Worm (Caenorhabditis elegans): ENCODE results near the gene dhrs-4.

dhrs-4 gene

DNA sequence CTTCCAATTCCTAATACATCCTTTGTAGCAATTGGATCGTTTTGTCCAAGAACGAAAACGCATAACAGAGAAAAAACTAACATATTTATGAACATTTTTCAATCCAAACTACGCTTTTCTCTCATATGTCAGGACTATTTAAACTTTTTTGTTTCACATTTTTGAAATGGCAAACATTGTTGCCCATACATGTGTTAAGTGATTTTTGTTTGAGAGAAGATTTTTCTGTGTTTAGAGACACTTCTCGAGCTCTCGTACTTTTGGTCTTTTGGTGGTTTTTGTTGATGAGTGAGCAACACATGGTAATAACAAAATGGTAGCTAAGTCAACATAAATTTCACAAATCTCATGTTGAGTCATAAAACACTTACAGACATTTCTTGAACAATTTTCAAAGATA lies 17.3 kb upstream of the dhrs-4 start, which contains the start of gene ttr-28:
Gene ttr-28 (minus strand): TSS at position 101 of the 400 bp plus-strand sequence.
- TF ChIP-seq unc-62 (GFP tag; optimal IDR thresholded peaks at IDR 0.05 in 1 of 2): peak in 1 of 2 experiments; percentile 79
- no peak for TF ChIP-seq unc-62 (tag; optimal IDR thresholded peaks at IDR 0.05)
- TF ChIP-seq mxl-3 (GFP tag; optimal IDR thresholded peaks at IDR 0.05): no peak
- no peak for TF ChIP-seq rbr-2 (tag; optimal IDR thresholded peaks at IDR 0.05)
- no peak for TF ChIP-seq snpc-1.2 (GFP tag; IDR thresholded peaks at IDR 0.05)
- no peak for TF ChIP-seq pha-4 (GFP tag; IDR thresholded peaks at IDR 0.05)
- TF ChIP-seq pha-4 (tag; optimal IDR thresholded peaks at IDR 0.05): no peak
- TF ChIP-seq tra-1 (GFP tag; IDR thresholded peaks at IDR 0.05): no peak
- no peak for TF ChIP-seq Y75B8A.6 (GFP tag; IDR thresholded peaks at IDR 0.05)
- TF ChIP-seq dve-1 (tag; optimal IDR thresholded peaks at IDR 0.05; ENCODE audit: insufficient read depth): no peak

DNA sequence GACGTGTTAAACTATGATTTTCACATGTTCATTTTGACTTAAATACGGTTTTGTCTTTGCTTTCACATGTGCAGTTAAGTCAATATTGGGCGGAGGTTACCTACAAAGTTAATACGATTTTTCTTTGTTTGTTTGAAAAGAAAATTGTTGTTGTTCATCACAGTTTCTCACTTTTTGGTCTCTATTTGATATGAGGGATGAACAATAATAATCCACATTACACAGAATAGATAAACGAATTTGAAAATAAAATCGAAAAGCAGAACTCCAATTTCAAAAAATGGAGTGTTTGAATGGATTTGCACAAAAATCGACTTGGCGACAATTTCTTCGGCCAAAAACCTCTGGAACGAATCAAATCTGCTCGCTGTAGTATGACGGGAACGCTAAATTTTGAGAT lies 15.7 kb upstream of the dhrs-4 start, which contains the start of gene ttr-29:
Gene ttr-29 (minus strand): TSS at position 101 of the 400 bp plus-strand sequence.
- TF ChIP-seq unc-62 (GFP tag; optimal IDR thresholded peaks at IDR 0.05 in 1 of 2): peak in 1 of 2 experiments; percentile 18
- no peak for TF ChIP-seq unc-62 (tag; optimal IDR thresholded peaks at IDR 0.05)
- TF ChIP-seq Y75B8A.6 (GFP tag; IDR thresholded peaks at IDR 0.05): no peak

DNA sequence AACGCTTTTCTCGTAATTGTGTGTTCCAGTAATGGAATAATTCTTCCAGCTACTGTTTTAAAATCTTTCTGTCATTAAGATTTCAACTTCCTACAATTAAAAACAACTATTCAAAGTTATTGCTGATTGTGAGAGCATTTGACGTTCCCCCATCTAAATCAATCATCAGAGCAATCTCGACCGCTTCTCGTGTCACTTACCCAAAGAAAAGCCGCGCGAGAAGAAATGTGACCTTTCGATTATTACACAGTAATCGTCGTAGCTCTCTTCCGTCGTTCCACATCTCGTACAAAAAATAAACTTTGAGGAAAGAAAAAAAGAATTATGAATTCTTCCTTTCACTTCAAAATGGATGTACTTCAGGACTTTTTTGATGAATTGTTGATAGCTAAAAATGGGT lies 15.0 kb upstream of the dhrs-4 start:
- no peak for TF ChIP-seq lsy-2 (tag; optimal IDR thresholded peaks at IDR 0.05)
- no peak for TF ChIP-seq egl-27 (tag; optimal IDR thresholded peaks at IDR 0.05)
- TF ChIP-seq unc-39 (tag; optimal IDR thresholded peaks at IDR 0.05): no peak
- TF ChIP-seq nhr-102 (tag; optimal IDR thresholded peaks at IDR 0.05): no peak
- no peak for TF ChIP-seq lin-38 (GFP tag; IDR thresholded peaks at IDR 0.05)
- TF ChIP-seq egl-43 (GFP tag; IDR thresholded peaks at IDR 0.05): no peak
- no peak for TF ChIP-seq dve-1 (tag; optimal IDR thresholded peaks at IDR 0.05; ENCODE audit: insufficient read depth)
- TF ChIP-seq mxl-3 (GFP tag; optimal IDR thresholded peaks at IDR 0.05): no peak
- TF ChIP-seq F26F4.8 (GFP tag; conservative IDR thresholded peaks at IDR 0.05): no peak
- no peak for TF ChIP-seq ces-1 (GFP tag; optimal IDR thresholded peaks at IDR 0.05)
- TF ChIP-seq Y105C5A.15 (GFP tag; IDR thresholded peaks at IDR 0.05): no peak
- TF ChIP-seq aly-2 (tag; optimal IDR thresholded peaks at IDR 0.05): no peak
- no peak for TF ChIP-seq daf-19 (GFP tag; conservative IDR thresholded peaks at IDR 0.05)
- TF ChIP-seq snpc-1.2 (GFP tag; IDR thresholded peaks at IDR 0.05): no peak
- no peak for TF ChIP-seq snpc-4 (tag; optimal IDR thresholded peaks at IDR 0.05)
- TF ChIP-seq madf-5 (GFP tag; IDR thresholded peaks at IDR 0.05): no peak
- TF ChIP-seq sdz-12 (GFP tag; optimal IDR thresholded peaks at IDR 0.05): no peak
- no peak for TF ChIP-seq daf-12 (tag; optimal IDR thresholded peaks at IDR 0.05)
- TF ChIP-seq lin-1 (GFP tag; IDR thresholded peaks at IDR 0.05): no peak

DNA sequence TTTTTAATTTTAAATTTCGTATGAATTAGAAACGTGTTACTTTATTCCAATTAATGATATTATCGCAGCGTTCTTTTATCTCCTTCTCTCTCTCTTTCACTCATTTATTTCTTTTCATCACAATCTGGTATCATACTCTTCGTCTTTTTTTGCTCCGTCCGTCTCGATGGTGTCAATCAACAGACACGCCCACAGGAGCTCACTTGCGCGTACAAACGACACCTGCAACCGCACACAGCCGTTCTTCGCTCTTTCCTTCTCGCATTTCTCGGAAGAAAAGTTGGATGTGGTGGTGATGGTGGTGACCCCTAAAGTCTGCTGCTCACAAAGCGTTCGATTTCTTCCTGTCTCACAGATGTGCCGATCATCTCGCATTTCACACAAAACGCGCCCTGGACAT lies 13.8 kb upstream of the dhrs-4 start:
- TF ChIP-seq lin-15B (tag; optimal IDR thresholded peaks at IDR 0.05) (no peak), spr-1 (tag; optimal IDR thresholded peaks at IDR 0.05) (no peak), snpc-4 (tag; optimal IDR thresholded peaks at IDR 0.05) (no peak), ceh-28 (tag; optimal IDR thresholded peaks at IDR 0.05) (no peak), nhr-111 (GFP tag; optimal IDR thresholded peaks at IDR 0.05) (no peak), saeg-2 (GFP tag; IDR thresholded peaks at IDR 0.05) (peak; percentile 70; the same call in 1 of the 2 replicates), dmd-6 (GFP tag; IDR thresholded peaks at IDR 0.05) (peak; percentile 80), aha-1 (tag) (peak; percentile 65), madf-5 (GFP tag; IDR thresholded peaks at IDR 0.05) (no peak), skn-1 (tag; optimal IDR thresholded peaks at IDR 0.05) (no peak), nhr-6 (tag; optimal IDR thresholded peaks at IDR 0.05) (no peak), hmg-1.1 (GFP tag; IDR thresholded peaks at IDR 0.05) (0 out of 2 replicates have a peak, but pooled peaks have one; percentile 19), cey-2 (tag; optimal IDR thresholded peaks at IDR 0.05; ENCODE audit: borderline replicate concordance, insufficient read depth) (no peak), ztf-11 (tag; optimal IDR thresholded peaks at IDR 0.05) (no peak), unc-62 (GFP tag; optimal IDR thresholded peaks at IDR 0.05 in 1 of 2) (no peak), unc-62 (tag; optimal IDR thresholded peaks at IDR 0.05) (no peak), Y48G9A.11 (GFP tag; IDR thresholded peaks at IDR 0.05) (no peak), tra-1 (GFP tag; IDR thresholded peaks at IDR 0.05) (no peak), ama-1 (optimal IDR thresholded peaks at IDR 0.05) (no peak), lsy-2 (tag; optimal IDR thresholded peaks at IDR 0.05) (no peak), snpc-1.2 (GFP tag; IDR thresholded peaks at IDR 0.05) (no peak), F37D6.2 (tag; optimal IDR thresholded peaks at IDR 0.05) (no peak), D1046.2 (GFP tag; IDR thresholded peaks at IDR 0.05) (no peak), ceh-82 (tag; optimal IDR thresholded peaks at IDR 0.05) (no peak), zag-1 (tag; optimal IDR thresholded peaks at IDR 0.05) (no peak), ces-1 (GFP tag; optimal IDR thresholded peaks at IDR 0.05) (no peak), lir-3 (tag; optimal IDR thresholded peaks at IDR 0.05) (no peak), T20F7.1 (GFP tag; optimal IDR thresholded peaks at IDR 0.05) (no peak)

Measured in whole organism, L4 larva.